Fruit fly (Drosophila melanogaster) whole organism, embryonic: ENCODE results near the gene Usf.

Experiments
- Ada2b ChIP-seq: fragments of 200-800 bp; sonication (Bioruptor generic); IDR thresholded peaks from 2 replicates; pipeline ENCODE4 v1.3.6; 2022; ENCODE audit warnings: missing biosample characterization, missing genetic modification characterization
- Atf3 ChIP-seq: fragments of 200-800 bp; sonication (Bioruptor generic); optimal IDR thresholded peaks from 3 replicates; lab custom pipeline; 2016; ENCODE audit warnings: missing biosample characterization, missing genetic modification characterization
- Atf6 ChIP-seq: fragments of 200-800 bp; sonication (Bioruptor generic); IDR thresholded peaks from 2 replicates; pipeline ENCODE4 v1.3.6; 2022; ENCODE audit warnings: missing biosample characterization, missing genetic modification characterization
- CG10543 ChIP-seq: fragments of 200-800 bp; sonication (Bioruptor generic); optimal IDR thresholded peaks from 3 replicates; lab custom pipeline; 2017; ENCODE audit warnings: missing biosample characterization, mild to moderate bottlenecking, missing genetic modification characterization, moderate library complexity
- CG11093 ChIP-seq: fragments of 200-800 bp; sonication (Bioruptor generic); IDR thresholded peaks from 3 replicates; pipeline ENCODE4 v1.3.6; 2022; ENCODE audit warnings: missing biosample characterization, missing genetic modification characterization
- CG11696 ChIP-seq: fragments of 200-800 bp; sonication (Bioruptor generic); IDR thresholded peaks from 2 replicates; pipeline ENCODE4 v1.3.6; 2022; ENCODE audit warnings: missing biosample characterization, missing genetic modification characterization
- CG12219 ChIP-seq: fragments of 200-800 bp; sonication (Bioruptor generic); optimal IDR thresholded peaks from 3 replicates; lab custom pipeline; 2018; ENCODE audit warnings: missing biosample characterization, mild to moderate bottlenecking, missing genetic modification characterization
- CG12659 ChIP-seq: fragments of 200-800 bp; sonication (Bioruptor generic); optimal IDR thresholded peaks from 3 replicates; lab custom pipeline; 2017; ENCODE audit warnings: mild to moderate bottlenecking, missing biosample characterization, missing genetic modification reagents, missing genetic modification characterization
- CG13123 ChIP-seq: fragments of 200-800 bp; sonication (Bioruptor generic); optimal IDR thresholded peaks from 2 replicates; lab custom pipeline; 2016; ENCODE audit warnings: missing biosample characterization, missing genetic modification characterization
- CG13287 ChIP-seq: fragments of 200-800 bp; sonication (Bioruptor generic); IDR thresholded peaks from 2 replicates; pipeline ENCODE4 v1.3.6; 2022; ENCODE audit warnings: missing biosample characterization, missing genetic modification characterization; ENCODE audit not compliant: partially characterized antibody
- CG14050 ChIP-seq: fragments of 200-800 bp; sonication (Bioruptor generic); IDR thresholded peaks from 3 replicates; pipeline ENCODE4 v1.3.6; 2022; ENCODE audit warnings: missing biosample characterization, missing genetic modification characterization
- CG15073 ChIP-seq: fragments of 200-800 bp; sonication (Bioruptor generic); optimal IDR thresholded peaks from 2 replicates; lab custom pipeline; 2016; ENCODE audit warnings: missing biosample characterization, missing genetic modification characterization
- CG1602 ChIP-seq: fragments of 200-800 bp; sonication (Bioruptor generic); optimal IDR thresholded peaks from 3 replicates; lab custom pipeline; 2016; ENCODE audit warnings: missing biosample characterization, missing genetic modification characterization
- CG17328 ChIP-seq: fragments of 200-800 bp; sonication (Bioruptor generic); IDR thresholded peaks from 2 replicates; pipeline ENCODE4 v1.3.6; 2022; ENCODE audit warnings: missing biosample characterization, missing genetic modification characterization
- CG18011 ChIP-seq: fragments of 200-800 bp; sonication (Bioruptor generic); optimal IDR thresholded peaks from 2 replicates; lab custom pipeline; 2017; ENCODE audit warnings: missing biosample characterization, missing genetic modification characterization, mild to moderate bottlenecking, moderate library complexity, missing genotype
- CG33213 ChIP-seq: fragments of 200-800 bp; sonication (Bioruptor generic); optimal IDR thresholded peaks from 3 replicates; lab custom pipeline; 2016; ENCODE audit warnings: missing biosample characterization, missing genetic modification characterization
- CG34224 ChIP-seq: fragments of 200-800 bp; sonication (Bioruptor generic); IDR thresholded peaks from 3 replicates; pipeline ENCODE4 v1.3.6; 2022; ENCODE audit warnings: missing biosample characterization, missing genetic modification characterization; ENCODE audit not compliant: partially characterized antibody
- CG3847 ChIP-seq: fragments of 200-800 bp; sonication (Bioruptor generic); IDR thresholded peaks from 2 replicates; pipeline ENCODE4 v1.3.6; 2022; ENCODE audit warnings: missing biosample characterization, missing genetic modification characterization
- CG8388 ChIP-seq: fragments of 200-800 bp; sonication (Bioruptor generic); optimal IDR thresholded peaks from 2 replicates; lab custom pipeline; 2019; ENCODE audit warnings: missing biosample characterization, mild to moderate bottlenecking, missing genetic modification characterization, moderate library complexity
- Doc2 ChIP-seq: fragments of 200-800 bp; sonication (Bioruptor generic); IDR thresholded peaks from 2 replicates; pipeline ENCODE4 v1.3.6; 2022; ENCODE audit warnings: missing biosample characterization, missing genetic modification characterization
- Fer3 ChIP-seq: fragments of 200-800 bp; sonication (Bioruptor generic); optimal IDR thresholded peaks from 2 replicates; lab custom pipeline; 2018; ENCODE audit warnings: missing biosample characterization, mild to moderate bottlenecking, missing genetic modification characterization, moderate library complexity
- MBD-R2 ChIP-seq: fragments of 200-800 bp; sonication (Bioruptor generic); IDR thresholded peaks from 2 replicates; pipeline ENCODE4 v1.3.6; 2022; ENCODE audit warnings: missing biosample characterization, missing genetic modification characterization
- Mad ChIP-seq: fragments of 200-800 bp; sonication (Bioruptor generic); optimal IDR thresholded peaks from 2 replicates; lab custom pipeline; 2016; ENCODE audit warnings: missing biosample characterization, missing genetic modification characterization
- Oaz ChIP-seq: fragments of 200-800 bp; sonication (Bioruptor generic); IDR thresholded peaks from 2 replicates; pipeline ENCODE4 v1.3.6; 2022; ENCODE audit warnings: missing biosample characterization, missing genetic modification characterization
- Sry-δ ChIP-seq: fragments of 200-800 bp; sonication (Bioruptor generic); optimal IDR thresholded peaks from 2 replicates; lab custom pipeline; 2016; ENCODE audit warnings: missing biosample characterization, missing genetic modification characterization
- Usf ChIP-seq: fragments of 200-800 bp; sonication (Bioruptor generic); optimal IDR thresholded peaks from 2 replicates; lab custom pipeline; 2017; ENCODE audit warnings: missing genotype, missing biosample characterization, missing genetic modification characterization
- Xrp1 ChIP-seq: fragments of 200-800 bp; sonication (Bioruptor generic); IDR thresholded peaks from 2 replicates; pipeline ENCODE4 v1.3.6; 2022; ENCODE audit warnings: missing biosample characterization, missing genetic modification characterization
- YL-1 ChIP-seq: fragments of 200-800 bp; sonication (Bioruptor generic); optimal IDR thresholded peaks from 3 replicates; lab custom pipeline; 2017; ENCODE audit warnings: missing biosample characterization, mild to moderate bottlenecking, missing genetic modification characterization
- ash1 ChIP-seq: fragments of 200-800 bp; sonication (Bioruptor generic); optimal IDR thresholded peaks from 2 replicates; lab custom pipeline; 2018; ENCODE audit warnings: missing biosample characterization, mild to moderate bottlenecking, missing genetic modification characterization
- caup ChIP-seq: fragments of 200-800 bp; sonication (Bioruptor generic); optimal IDR thresholded peaks from 3 replicates; lab custom pipeline; 2017; ENCODE audit warnings: missing biosample characterization, mild to moderate bottlenecking, missing genetic modification characterization, moderate library complexity; ENCODE audit not compliant: severe bottlenecking
- croc ChIP-seq: fragments of 200-800 bp; sonication (Bioruptor generic); conservative IDR thresholded peaks from 3 replicates; pipeline ENCODE4 v1.3.6; 2022; ENCODE audit warnings: missing biosample characterization, missing genetic modification characterization
- fd64A ChIP-seq: fragments of 200-800 bp; sonication (Bioruptor generic); optimal IDR thresholded peaks from 3 replicates; lab custom pipeline; 2018; ENCODE audit warnings: missing biosample characterization, mild to moderate bottlenecking, missing genetic modification characterization
- fu2 ChIP-seq: fragments of 200-800 bp; sonication (Bioruptor generic); optimal IDR thresholded peaks from 2 replicates; lab custom pipeline; 2016; ENCODE audit warnings: missing biosample characterization, missing genetic modification characterization
- gcm ChIP-seq: fragments of 200-800 bp; sonication (Bioruptor generic); optimal IDR thresholded peaks from 2 replicates; lab custom pipeline; 2019; ENCODE audit warnings: missing biosample characterization, mild to moderate bottlenecking, missing genetic modification characterization, moderate library complexity
- gsb-n ChIP-seq: fragments of 200-800 bp; sonication (Bioruptor generic); optimal IDR thresholded peaks from 3 replicates; lab custom pipeline; 2018; ENCODE audit warnings: missing biosample characterization, mild to moderate bottlenecking, missing genetic modification characterization
- hb ChIP-seq: fragments of 200-800 bp; sonication (Bioruptor generic); IDR thresholded peaks from 3 replicates; pipeline ENCODE4 v1.3.6; 2022; ENCODE audit warnings: missing biosample characterization, missing genetic modification characterization; ENCODE audit not compliant: partially characterized antibody
- insv ChIP-seq, 2 experiments: fragments of 200-800 bp; sonication (Bioruptor generic); optimal IDR thresholded peaks; 3 replicates each; lab custom pipeline; 2016 to 2018; ENCODE audit warnings: missing biosample characterization in 2 of 2, missing genetic modification characterization in 2 of 2
- knrl ChIP-seq: fragments of 200-800 bp; sonication (Bioruptor generic); IDR thresholded peaks from 3 replicates; pipeline ENCODE4 v1.3.6; 2022; ENCODE audit warnings: missing biosample characterization, missing genetic modification characterization; ENCODE audit not compliant: partially characterized antibody
- lmd ChIP-seq: fragments of 200-800 bp; sonication (Bioruptor generic); IDR thresholded peaks from 2 replicates; pipeline ENCODE4 v1.3.6; 2022; ENCODE audit warnings: missing biosample characterization, missing genetic modification characterization
- onecut ChIP-seq: fragments of 200-800 bp; sonication (Bioruptor generic); IDR thresholded peaks from 2 replicates; pipeline ENCODE4 v1.3.6; 2022; ENCODE audit warnings: missing biosample characterization, missing genetic modification characterization
- pfk ChIP-seq: fragments of 200-800 bp; sonication (Bioruptor generic); optimal IDR thresholded peaks from 2 replicates; lab custom pipeline; 2018; ENCODE audit warnings: missing biosample characterization, mild to moderate bottlenecking, missing genetic modification characterization, moderate library complexity
- pita ChIP-seq: fragments of 200-800 bp; sonication (Bioruptor generic); optimal IDR thresholded peaks from 2 replicates; lab custom pipeline; 2017; ENCODE audit warnings: missing biosample characterization, mild to moderate bottlenecking, missing genetic modification characterization
- pum ChIP-seq: fragments of 200-800 bp; sonication (Bioruptor generic); optimal IDR thresholded peaks from 2 replicates; lab custom pipeline; 2016; ENCODE audit warnings: missing biosample characterization, missing genetic modification characterization
- ranshi ChIP-seq: fragments of 200-800 bp; sonication (Bioruptor generic); IDR thresholded peaks from 2 replicates; pipeline ENCODE4 v1.3.6; 2022; ENCODE audit warnings: missing biosample characterization, missing genetic modification characterization
- so ChIP-seq: fragments of 200-800 bp; sonication (Bioruptor generic); IDR thresholded peaks from 3 replicates; pipeline ENCODE4 v1.3.6; 2022; ENCODE audit warnings: missing biosample characterization, missing genetic modification characterization
- sob ChIP-seq: fragments of 200-800 bp; sonication (Bioruptor generic); IDR thresholded peaks from 2 replicates; pipeline ENCODE4 v1.3.6; 2022; ENCODE audit warnings: missing biosample characterization, missing genetic modification characterization
- wor ChIP-seq: fragments of 200-800 bp; sonication (Bioruptor generic); IDR thresholded peaks from 2 replicates; pipeline ENCODE4 v1.3.6; 2022; ENCODE audit warnings: missing biosample characterization, missing genetic modification characterization
- zen ChIP-seq: fragments of 200-800 bp; sonication (Bioruptor generic); optimal IDR thresholded peaks from 3 replicates; lab custom pipeline; 2018; ENCODE audit warnings: missing biosample characterization, mild to moderate bottlenecking, missing genetic modification characterization, moderate library complexity
- zfh2 ChIP-seq: fragments of 200-800 bp; sonication (Bioruptor generic); optimal IDR thresholded peaks from 2 replicates; lab custom pipeline; 2016; ENCODE audit warnings: missing biosample characterization, missing genetic modification characterization

Usf gene

dm6 chrX:4589951-4590771, 41.6 kb upstream of the Usf start (continued):
- TF ChIP-seq CG34224 (no peak), fd64A (GFP tag; lab: Kevin White, UChicago) (peak; percentile 51), CG1602 (GFP tag; lab: Kevin White, UChicago) (peak; percentile 87), knrl (GFP tag; lab: Robert Waterston, UW) (no peak), CG8388 (GFP tag; lab: Kevin White, UChicago) (peak; percentile 73), Sry-δ (GFP tag; lab: Kevin White, UChicago) (no peak), MBD-R2 (GFP tag; lab: Robert Waterston, UW) (peak; percentile 74), CG13287 (GFP tag; lab: Robert Waterston, UW) (peak; percentile 14; the same call in 1 of the 2 replicates), CG14050 (GFP tag; lab: Robert Waterston, UW) (peak; percentile 89), ash1 (GFP tag; lab: Kevin White, UChicago) (peak; percentile 6), zen (tag; lab: Kevin White, UChicago) (peak; percentile 50), CG10543 (no peak), Ada2b (peak; percentile 91), Doc2 (GFP tag; lab: Robert Waterston, UW) (peak; percentile 69; the same call in 1 of the 2 replicates), gsb-n (tag; lab: Kevin White, UChicago) (peak; percentile 62), so (GFP tag; lab: Robert Waterston, UW) (peak; percentile 85), Oaz (GFP tag; lab: Robert Waterston, UW) (peak; percentile 69), CG17328 (GFP tag; lab: Robert Waterston, UW) (peak; percentile 97), hb (GFP tag; lab: Robert Waterston, UW) (no peak), CG12219 (GFP tag; lab: Kevin White, UChicago) (peak; percentile 83), Mad (GFP tag; lab: Kevin White, UChicago) (no peak), Usf (GFP tag; lab: Kevin White, UChicago) (peak; percentile 89), CG3847 (peak; percentile 83), CG13123 (GFP tag; lab: Kevin White, UChicago) (peak; percentile 58), Atf3 (GFP tag; lab: Kevin White, UChicago) (peak; percentile 25), zfh2 (GFP tag; lab: Kevin White, UChicago) (no peak), caup (peak; percentile 78), Xrp1 (GFP tag; lab: Robert Waterston, UW) (peak; percentile 92), CG18011 (GFP tag; lab: Kevin White, UChicago) (peak; percentile 62), CG33213 (GFP tag; lab: Kevin White, UChicago) (no peak), pita (GFP tag; lab: Kevin White, UChicago) (no peak), sob (GFP tag; lab: Robert Waterston, UW) (peak; percentile 86), CG11093 (peak; percentile 84), croc (peak; percentile 89), CG11696 (GFP tag; lab: Robert Waterston, UW) (peak; percentile 60), YL-1 (GFP tag; lab: Kevin White, UChicago) (peak; percentile 10), insv (GFP tag; optimal IDR thresholded peaks at IDR 0.05; lab: Kevin White, UChicago) (no peak), gcm (peak; percentile 26), CG15073 (GFP tag; lab: Kevin White, UChicago) (peak; percentile 4), fu2 (GFP tag; lab: Kevin White, UChicago) (peak; percentile 23), pfk (GFP tag; lab: Kevin White, UChicago) (no peak), ranshi (GFP tag; lab: Robert Waterston, UW) (peak; percentile 95), CG12659 (peak; percentile 77), pum (GFP tag; lab: Kevin White, UChicago) (peak; percentile 30), Fer3 (tag; lab: Kevin White, UChicago) (peak; percentile 70), Atf6 (GFP tag; lab: Robert Waterston, UW) (peak; percentile 81), wor (GFP tag; lab: Robert Waterston, UW) (peak; percentile 83), lmd (peak; percentile 92), onecut (GFP tag; lab: Robert Waterston, UW) (peak; percentile 81)
